Worm (Caenorhabditis elegans) whole organism, young adult: Measurements from ENCODE around the gene kin-20.

Source experiments
- C17E4.6 ChIP-seq: fragments of 200-800 bp; sonication (Bioruptor generic); IDR thresholded peaks from 2 replicates; pipeline ENCODE4 v1.3.6; 2022; ENCODE audit warnings: missing genetic modification reagents, missing genetic modification characterization, missing compliant biosample characterization
- D2030.7 ChIP-seq: fragments of 200-800 bp; sonication (Bioruptor generic); IDR thresholded peaks from 2 replicates; pipeline ENCODE4 v1.3.6; 2022; ENCODE audit warnings: missing genetic modification reagents, missing genetic modification characterization, missing compliant biosample characterization
- F10E7.11 ChIP-seq: sonication (generic microtip); optimal IDR thresholded peaks from 2 replicates; lab custom pipeline; 2017; ENCODE audit warnings: mild to moderate bottlenecking, missing genetic modification characterization, moderate library complexity, missing compliant biosample characterization
- F52B5.7 ChIP-seq: sonication (generic microtip); optimal IDR thresholded peaks from 2 replicates; lab custom pipeline; 2016; ENCODE audit warnings: mild to moderate bottlenecking, missing genetic modification characterization, missing compliant biosample characterization
- F57C9.4 ChIP-seq: sonication (generic microtip); optimal IDR thresholded peaks from 2 replicates; lab custom pipeline; 2017; ENCODE audit warnings: mild to moderate bottlenecking, missing genetic modification characterization, missing compliant biosample characterization
- K12H6.12 ChIP-seq: fragments of 200-800 bp; sonication (Bioruptor generic); optimal IDR thresholded peaks from 2 replicates; lab custom pipeline; 2018; ENCODE audit warnings: mild to moderate bottlenecking, missing genetic modification characterization, missing compliant biosample characterization
- T07F8.4 ChIP-seq: sonication (generic microtip); optimal IDR thresholded peaks from 2 replicates; lab custom pipeline; 2016; ENCODE audit warnings: mild to moderate bottlenecking, missing genetic modification characterization, moderate library complexity, missing compliant biosample characterization
- Y53F4B.3 ChIP-seq: fragments of 200-800 bp; sonication (Bioruptor generic); IDR thresholded peaks from 2 replicates; pipeline ENCODE4 v1.3.6; 2022; ENCODE audit warnings: missing genetic modification reagents, missing genetic modification characterization, missing compliant biosample characterization
- Y95B8A.8 ChIP-seq: fragments of 200-800 bp; sonication (Bioruptor generic); IDR thresholded peaks from 2 replicates; pipeline ENCODE4 v1.3.6; 2022; ENCODE audit warnings: missing genetic modification reagents, missing genetic modification characterization, missing compliant biosample characterization
- ZK185.1 ChIP-seq: sonication (generic microtip); optimal IDR thresholded peaks from 2 replicates; lab custom pipeline; 2016; ENCODE audit warnings: mild to moderate bottlenecking, missing genetic modification characterization, missing compliant biosample characterization; ENCODE audit not compliant: poor library complexity, severe bottlenecking
- aptf-2 ChIP-seq: fragments of 200-800 bp; sonication (Bioruptor generic); conservative IDR thresholded peaks from 2 replicates; pipeline ENCODE4 v1.3.6; 2022; ENCODE audit warnings: missing genetic modification reagents, missing genetic modification characterization, missing compliant biosample characterization
- attf-5 ChIP-seq: fragments of 200-800 bp; sonication (Bioruptor generic); optimal IDR thresholded peaks from 2 replicates; lab custom pipeline; 2018; ENCODE audit warnings: mild to moderate bottlenecking, missing genetic modification characterization, missing compliant biosample characterization
- attf-6 ChIP-seq: fragments of 200-800 bp; sonication (Bioruptor generic); IDR thresholded peaks from 2 replicates; pipeline ENCODE4 v1.3.6; 2022; ENCODE audit warnings: missing genetic modification reagents, missing genetic modification characterization, missing compliant biosample characterization
- cebp-1 ChIP-seq, 2 experiments: fragments of 200-800 bp in 1 of 2; sonication (Bioruptor generic) in 1 of 2; sonication (generic microtip) in 1 of 2; IDR thresholded peaks in 1 of 2; optimal IDR thresholded peaks in 1 of 2; 2 replicates each; pipeline versions ENCODE4 v1.3.6 to Lab custom; 2017 to 2022; ENCODE audit warnings: missing compliant biosample characterization in 2 of 2, missing genetic modification characterization in 2 of 2, mild to moderate bottlenecking in 1 of 2, missing genetic modification reagents in 1 of 2, moderate library complexity in 1 of 2
- ceh-27 ChIP-seq: fragments of 200-800 bp; sonication (Bioruptor generic); optimal IDR thresholded peaks from 2 replicates; lab custom pipeline; 2018; ENCODE audit warnings: mild to moderate bottlenecking, missing genetic modification characterization, moderate library complexity, missing compliant biosample characterization
- ceh-79 ChIP-seq: sonication (generic microtip); optimal IDR thresholded peaks from 2 replicates; lab custom pipeline; 2017; ENCODE audit warnings: mild to moderate bottlenecking, missing genetic modification characterization, missing compliant biosample characterization
- chd-7 ChIP-seq: sonication (generic microtip); optimal IDR thresholded peaks from 2 replicates; lab custom pipeline; 2016; ENCODE audit warnings: mild to moderate bottlenecking, missing genetic modification characterization, moderate library complexity, missing compliant biosample characterization
- dox-1 ChIP-seq: fragments of 200-800 bp; sonication (Bioruptor generic); IDR thresholded peaks from 2 replicates; pipeline ENCODE4 v1.3.6; 2022; ENCODE audit warnings: missing genetic modification reagents, missing genetic modification characterization, missing compliant biosample characterization
- dpff-1 ChIP-seq: sonication (generic microtip); optimal IDR thresholded peaks from 2 replicates; lab custom pipeline; 2017; ENCODE audit warnings: mild to moderate bottlenecking, missing genetic modification characterization, missing compliant biosample characterization
- egl-44 ChIP-seq: fragments of 200-800 bp; sonication (Bioruptor generic); IDR thresholded peaks from 2 replicates; pipeline ENCODE4 v1.3.6; 2022; ENCODE audit warnings: missing genetic modification reagents, missing genetic modification characterization, missing compliant biosample characterization
- hmg-1.2 ChIP-seq: fragments of 200-800 bp; sonication (Bioruptor generic); IDR thresholded peaks from 2 replicates; pipeline ENCODE4 v1.3.6; 2022; ENCODE audit warnings: missing genetic modification reagents, missing genetic modification characterization, missing compliant biosample characterization
- hrde-1 ChIP-seq: sonication (generic microtip); optimal IDR thresholded peaks from 2 replicates; lab custom pipeline; 2016; ENCODE audit warnings: missing genetic modification characterization, mild to moderate bottlenecking, missing compliant biosample characterization, moderate library complexity, missing genotype, missing genetic modification reagents, borderline replicate concordance
- hsf-1 ChIP-seq: fragments of 200-800 bp; sonication (Bioruptor generic); IDR thresholded peaks from 2 replicates; pipeline ENCODE4 v1.3.6; 2022; ENCODE audit warnings: missing genetic modification reagents, missing genetic modification characterization, missing compliant biosample characterization
- lag-1 ChIP-seq: fragments of 200-800 bp; sonication (Bioruptor generic); IDR thresholded peaks from 2 replicates; pipeline ENCODE4 v1.3.6; 2022; ENCODE audit warnings: missing genetic modification reagents, missing genetic modification characterization, missing compliant biosample characterization
- lin-26 ChIP-seq: fragments of 200-800 bp; sonication (Bioruptor generic); IDR thresholded peaks from 2 replicates; pipeline ENCODE4 v1.3.6; 2022; ENCODE audit warnings: missing genetic modification reagents, missing genetic modification characterization, missing compliant biosample characterization
- lin-35 ChIP-seq, 3 experiments: fragments of 150-350 bp in 2 of 3; sonication (generic microtip) in 1 of 3; optimal IDR thresholded peaks; 2 replicates each; lab custom pipeline; 2014 to 2018; ENCODE audit warnings: missing biosample characterization in 3 of 3, missing genetic modification characterization in 3 of 3, missing genetic modification reagents in 3 of 3
- lin-40 ChIP-seq: sonication (generic microtip); optimal IDR thresholded peaks from 2 replicates; lab custom pipeline; 2016; ENCODE audit warnings: missing genetic modification characterization, mild to moderate bottlenecking, missing compliant biosample characterization, missing genotype, missing genetic modification reagents
- mxl-1 ChIP-seq: sonication (generic microtip); optimal IDR thresholded peaks from 2 replicates; lab custom pipeline; 2016; ENCODE audit warnings: missing genetic modification characterization, missing compliant biosample characterization
- nfya-2 ChIP-seq: fragments of 200-800 bp; sonication (Bioruptor generic); IDR thresholded peaks from 2 replicates; pipeline ENCODE4 v1.3.6; 2022; ENCODE audit warnings: missing genetic modification reagents, missing genetic modification characterization, missing compliant biosample characterization
- nhr-120 ChIP-seq: fragments of 200-800 bp; sonication (Bioruptor generic); IDR thresholded peaks from 2 replicates; pipeline ENCODE4 v1.3.6; 2022; ENCODE audit warnings: missing genetic modification characterization, missing compliant biosample characterization
- nhr-179 ChIP-seq: sonication (generic microtip); optimal IDR thresholded peaks from 2 replicates; lab custom pipeline; 2016; ENCODE audit warnings: mild to moderate bottlenecking, missing genetic modification characterization, missing compliant biosample characterization
- nhr-80 ChIP-seq: sonication (generic microtip); optimal IDR thresholded peaks from 2 replicates; lab custom pipeline; 2016; ENCODE audit warnings: missing genetic modification characterization, missing compliant biosample characterization
- nhr-90 ChIP-seq: sonication (generic microtip); optimal IDR thresholded peaks from 2 replicates; lab custom pipeline; 2016; ENCODE audit warnings: missing genotype, mild to moderate bottlenecking, missing genetic modification characterization, missing compliant biosample characterization
- pha-4 ChIP-seq: fragments of 150-350 bp; sonication (generic microtip); optimal IDR thresholded peaks from 2 replicates; lab custom pipeline; 2014; ENCODE audit warnings: missing biosample characterization, missing genetic modification reagents, missing genetic modification characterization
- rcor-1 ChIP-seq: fragments of 200-800 bp; sonication (Bioruptor generic); IDR thresholded peaks from 2 replicates; pipeline ENCODE4 v1.3.6; 2022; ENCODE audit warnings: missing genetic modification reagents, missing genetic modification characterization, missing compliant biosample characterization
- rec-8 ChIP-seq, 2 experiments: sonication (generic microtip); optimal IDR thresholded peaks; 2 replicates each; lab custom pipeline; 2016; ENCODE audit warnings: mild to moderate bottlenecking in 2 of 2, missing genetic modification characterization in 2 of 2, missing genetic modification reagents in 2 of 2, missing genotype in 2 of 2, missing biosample characterization in 1 of 2, missing compliant biosample characterization in 1 of 2, moderate library complexity in 1 of 2
- snpc-3.4 ChIP-seq: sonication (generic microtip); optimal IDR thresholded peaks from 2 replicates; lab custom pipeline; 2017; ENCODE audit warnings: missing genetic modification characterization, mild to moderate bottlenecking, missing compliant biosample characterization, antibody characterized with exemption, moderate library complexity, missing genotype, missing genetic modification reagents
- snpc-4 ChIP-seq, 5 experiments: fragments of 150-350 bp in 1 of 5; sonication (generic microtip) in 4 of 5; optimal IDR thresholded peaks; 2 replicates each; lab custom pipeline; 2014 to 2018; ENCODE audit warnings: missing genetic modification characterization in 5 of 5, missing biosample characterization in 3 of 5, antibody characterized with exemption in 2 of 5, mild to moderate bottlenecking in 2 of 5, missing compliant biosample characterization in 2 of 5, missing genotype in 2 of 5, moderate library complexity in 2 of 5, missing genetic modification reagents in 1 of 5
- somi-1 ChIP-seq: fragments of 200-800 bp; sonication (Bioruptor generic); optimal IDR thresholded peaks from 2 replicates; lab custom pipeline; 2018; ENCODE audit warnings: mild to moderate bottlenecking, missing genetic modification characterization, missing compliant biosample characterization
- ztf-26 ChIP-seq: sonication (generic microtip); optimal IDR thresholded peaks from 2 replicates; lab custom pipeline; 2017; ENCODE audit warnings: missing genetic modification characterization, missing compliant biosample characterization

kin-20 gene

DNA sequence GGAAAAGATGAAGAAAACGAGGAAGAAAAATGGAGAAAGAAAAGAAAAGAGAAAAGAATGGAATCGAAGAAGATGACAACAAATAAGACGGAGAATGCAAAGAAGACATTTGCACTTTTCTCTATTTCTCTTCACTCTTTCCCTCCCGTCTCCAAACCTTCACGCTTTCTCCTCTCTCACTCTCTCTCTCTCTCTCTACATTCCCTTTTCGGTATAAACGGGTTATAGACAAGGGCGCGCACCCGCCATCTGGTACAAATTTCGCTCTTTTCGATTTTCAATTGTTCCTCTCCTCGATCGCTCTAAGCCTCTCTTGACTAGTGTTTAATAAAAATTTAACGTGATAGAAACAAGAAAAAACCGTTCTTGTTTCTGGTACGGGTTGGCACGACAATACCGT, 790 bp downstream of the kin-20 start (continued):
- TF ChIP-seq ceh-27 (GFP tag; lab: Kevin White, UChicago) = peak; percentile 33
- TF ChIP-seq lag-1 (GFP tag; lab: Robert Waterston, UW) = no peak
- TF ChIP-seq snpc-4 (GFP tag; optimal IDR thresholded peaks at IDR 0.05; lab: Kevin White, UChicago) = no peak
- TF ChIP-seq snpc-4 (tag; optimal IDR thresholded peaks at IDR 0.05; lab: Kevin White, UChicago) = peak in 2 of 4 experiments; percentile 21 to 31
- peak; percentile 47 for TF ChIP-seq K12H6.12 (tag; lab: Kevin White, UChicago)
- no peak for TF ChIP-seq Y95B8A.8
- no peak for TF ChIP-seq rcor-1

DNA sequence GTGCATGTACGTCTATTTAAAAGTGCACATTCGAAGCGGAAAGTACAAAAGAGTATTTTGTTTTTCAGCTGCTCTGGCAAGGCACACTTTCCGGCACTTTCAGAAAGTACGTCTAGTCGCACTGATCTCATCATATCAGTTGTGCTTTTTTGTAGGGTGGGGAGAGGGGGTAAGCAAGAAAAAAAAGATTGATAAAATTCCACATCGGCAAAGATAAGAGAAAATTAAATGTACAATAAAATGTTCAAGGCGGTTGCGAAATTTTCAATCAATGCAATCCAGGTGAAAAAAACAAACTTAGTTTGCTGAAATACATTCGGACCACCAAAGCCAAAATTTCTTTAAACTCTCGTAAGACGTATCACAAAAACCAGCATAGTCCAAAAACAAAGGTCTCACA, 1.3 kb downstream of the kin-20 start:
- peak; percentile 86 for TF ChIP-seq cebp-1 (GFP tag; IDR thresholded peaks at IDR 0.05; lab: Robert Waterston, UW)
- peak; percentile 88 for TF ChIP-seq cebp-1 (tag; optimal IDR thresholded peaks at IDR 0.05; lab: Kevin White, UChicago)
- TF ChIP-seq somi-1 (GFP tag; lab: Kevin White, UChicago) = no peak
- peak; percentile 59 for TF ChIP-seq nhr-80 (tag; lab: Kevin White, UChicago)
- no peak for TF ChIP-seq pha-4 (tag; lab: Kevin White, UChicago)

DNA sequence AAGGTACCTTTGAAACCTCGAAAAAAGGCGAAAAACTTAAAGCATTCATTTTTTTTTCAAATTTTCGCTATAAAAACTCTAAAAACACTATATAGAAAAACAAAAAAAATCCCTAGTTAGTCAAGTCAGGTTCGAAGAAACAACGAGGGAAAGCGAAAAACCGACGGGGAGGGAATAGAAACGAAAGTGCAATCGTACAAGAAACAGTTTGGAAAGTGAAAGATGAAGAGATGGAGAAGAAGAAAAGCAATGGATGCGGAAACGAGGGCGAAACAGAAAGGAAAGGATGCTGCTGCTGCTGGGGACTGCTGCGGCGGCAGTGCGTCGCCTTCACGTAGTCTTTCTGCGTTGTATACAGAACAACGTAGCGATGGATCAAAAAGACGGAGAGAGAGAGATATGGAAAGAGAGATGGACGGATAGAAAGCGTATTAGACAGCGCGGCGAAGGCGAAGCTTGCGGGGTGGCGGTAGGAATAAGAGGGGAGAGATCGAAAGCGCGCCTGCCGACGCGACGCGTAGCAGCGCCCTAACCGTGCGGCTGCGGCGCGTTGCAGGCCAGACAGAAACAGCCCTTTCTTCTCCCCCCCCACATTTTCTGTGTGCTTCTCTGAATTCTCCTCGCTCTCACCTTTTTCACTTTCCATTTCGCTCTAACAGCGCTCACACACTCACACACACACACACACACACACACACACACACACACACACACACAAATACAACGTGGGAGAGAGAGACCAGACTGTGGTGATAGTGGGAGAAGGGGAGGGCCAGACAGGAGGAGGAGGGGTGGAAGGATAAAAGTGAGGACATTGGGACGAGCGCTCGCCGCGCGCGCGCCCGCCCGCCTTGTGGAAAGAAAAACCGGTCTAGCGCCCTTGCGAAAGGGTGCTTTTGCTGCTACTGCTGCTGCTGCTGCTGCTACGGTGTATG, 2.5 kb downstream of the kin-20 start:
- TF ChIP-seq F10E7.11 (tag; lab: Kevin White, UChicago) (no peak), Y95B8A.8 (no peak), snpc-4 (GFP tag; optimal IDR thresholded peaks at IDR 0.05; lab: Kevin White, UChicago) (no peak), snpc-4 (tag; optimal IDR thresholded peaks at IDR 0.05; lab: Kevin White, UChicago) (peak in 2 of 4 experiments; percentile 6 to 20), dox-1 (GFP tag; lab: Robert Waterston, UW) (peak; percentile 53), lin-40 (peak; percentile 59), K12H6.12 (tag; lab: Kevin White, UChicago) (peak; percentile 87), nhr-90 (tag; lab: Kevin White, UChicago) (no peak), snpc-3.4 (tag; lab: Kevin White, UChicago) (no peak), hsf-1 (GFP tag; lab: Robert Waterston, UW) (no peak), hrde-1 (tag; lab: Kevin White, UChicago) (no peak), ZK185.1 (peak; percentile 13), hmg-1.2 (GFP tag; lab: Robert Waterston, UW) (peak; percentile 48; the same call in 1 of the 2 replicates), ceh-79 (tag; lab: Kevin White, UChicago) (no peak), cebp-1 (GFP tag; IDR thresholded peaks at IDR 0.05; lab: Robert Waterston, UW) (peak; percentile 49; the same call in 1 of the 2 replicates), cebp-1 (tag; optimal IDR thresholded peaks at IDR 0.05; lab: Kevin White, UChicago) (peak; percentile 77), attf-6 (GFP tag; lab: Robert Waterston, UW) (no peak), egl-44 (GFP tag; lab: Robert Waterston, UW) (0 out of 2 replicates have a peak, but pooled peaks have one; percentile 25), nhr-179 (no peak), ztf-26 (tag; lab: Kevin White, UChicago) (peak; percentile 83), attf-5 (GFP tag; lab: Kevin White, UChicago) (peak; percentile 58), mxl-1 (tag; lab: Kevin White, UChicago) (no peak), nhr-120 (no peak), D2030.7 (no peak), chd-7 (tag; lab: Kevin White, UChicago) (peak; percentile 87), F52B5.7 (no peak), Y53F4B.3 (no peak), aptf-2 (GFP tag; lab: Robert Waterston, UW) (no peak), nfya-2 (no peak), lin-35 (GFP tag; optimal IDR thresholded peaks at IDR 0.05; lab: Kevin White, UChicago) (no peak), F57C9.4 (tag; lab: Kevin White, UChicago) (no peak), dpff-1 (tag; lab: Kevin White, UChicago) (no peak), rec-8 (tag; optimal IDR thresholded peaks at IDR 0.05; lab: Kevin White, UChicago) (no peak), lin-26 (GFP tag; lab: Robert Waterston, UW) (no peak; the same call in 1 of the 2 replicates), T07F8.4 (no peak), C17E4.6 (GFP tag; lab: Robert Waterston, UW) (no peak)
